Worm (Caenorhabditis elegans): ENCODE measurements around the gene ubc-7.

ce11 chrIII:9658569-9658968 is 27.6 kb upstream of the ubc-7 start:
- TF ChIP-seq lsy-2 (tag; optimal IDR thresholded peaks at IDR 0.05), result no peak
- TF ChIP-seq ztf-11 (tag; optimal IDR thresholded peaks at IDR 0.05), result no peak

All from whole organism, L2 larva.